Worm (Caenorhabditis elegans) whole organism, mixed stage, embryonic: ENCODE data around the gene gsto-3.

Experiments
- M03D4.4 ChIP-seq: sonication (generic microtip); optimal IDR thresholded peaks from 2 replicates; lab custom pipeline; 2017; ENCODE audit warnings: mild to moderate bottlenecking, missing genetic modification characterization, missing compliant biosample characterization
- bed-3 ChIP-seq: fragments of 200-800 bp; sonication (Bioruptor generic); optimal IDR thresholded peaks from 3 replicates; lab custom pipeline; 2018; ENCODE audit warnings: mild to moderate bottlenecking, missing genetic modification characterization, moderate library complexity, missing compliant biosample characterization
- blmp-1 ChIP-seq: fragments of 150-350 bp; optimal IDR thresholded peaks from 2 replicates; lab custom pipeline; 2014; ENCODE audit warnings: missing biosample characterization, missing genetic modification characterization
- ceh-43 ChIP-seq: fragments of 200-800 bp; sonication (Bioruptor generic); optimal IDR thresholded peaks from 2 replicates; lab custom pipeline; 2018; ENCODE audit warnings: mild to moderate bottlenecking, missing genetic modification characterization, moderate library complexity, missing compliant biosample characterization
- ceh-83 ChIP-seq: fragments of 200-800 bp; sonication (Bioruptor generic); optimal IDR thresholded peaks from 2 replicates; lab custom pipeline; 2018; ENCODE audit warnings: mild to moderate bottlenecking, missing genetic modification characterization, missing compliant biosample characterization
- ces-1 ChIP-seq: fragments of 150-350 bp; optimal IDR thresholded peaks from 2 replicates; lab custom pipeline; 2014; ENCODE audit warnings: missing biosample characterization, missing genetic modification reagents, missing genetic modification characterization
- cnd-1 ChIP-seq: fragments of 200-800 bp; sonication (Bioruptor generic); optimal IDR thresholded peaks from 2 replicates; lab custom pipeline; 2018; ENCODE audit warnings: mild to moderate bottlenecking, missing genetic modification characterization, missing compliant biosample characterization
- elt-1 ChIP-seq: sonication (generic microtip); optimal IDR thresholded peaks from 2 replicates; lab custom pipeline; 2017; ENCODE audit warnings: missing genetic modification characterization, mild to moderate bottlenecking, missing compliant biosample characterization, antibody characterized with exemption, moderate library complexity, borderline replicate concordance; ENCODE audit not compliant: insufficient read depth
- flh-1 ChIP-seq: fragments of 200-800 bp; sonication (Bioruptor generic); optimal IDR thresholded peaks from 2 replicates; lab custom pipeline; 2018; ENCODE audit warnings: mild to moderate bottlenecking, missing genetic modification characterization, moderate library complexity, missing compliant biosample characterization
- ham-2 ChIP-seq: fragments of 200-800 bp; sonication (Bioruptor generic); optimal IDR thresholded peaks from 2 replicates; lab custom pipeline; 2018; ENCODE audit warnings: mild to moderate bottlenecking, missing genetic modification characterization, missing compliant biosample characterization
- hlh-1 ChIP-seq: fragments of 150-350 bp; optimal IDR thresholded peaks from 2 replicates; lab custom pipeline; 2014; ENCODE audit warnings: missing biosample characterization, missing genetic modification reagents, missing genetic modification characterization
- lin-13 ChIP-seq: fragments of 150-350 bp; optimal IDR thresholded peaks from 2 replicates; lab custom pipeline; 2014; ENCODE audit warnings: missing biosample characterization, missing genetic modification characterization
- lin-32 ChIP-seq: fragments of 200-800 bp; sonication (Bioruptor generic); optimal IDR thresholded peaks from 2 replicates; lab custom pipeline; 2018; ENCODE audit warnings: mild to moderate bottlenecking, missing genetic modification characterization, missing compliant biosample characterization
- lsy-2 ChIP-seq: fragments of 150-350 bp; optimal IDR thresholded peaks from 2 replicates; lab custom pipeline; 2014; ENCODE audit warnings: missing biosample characterization, missing genetic modification characterization
- mab-5 ChIP-seq: fragments of 150-350 bp; optimal IDR thresholded peaks from 2 replicates; lab custom pipeline; 2014; ENCODE audit warnings: missing biosample characterization, missing genetic modification characterization
- mep-1 ChIP-seq: fragments of 150-350 bp; optimal IDR thresholded peaks from 2 replicates; lab custom pipeline; 2017; ENCODE audit warnings: missing biosample characterization, missing genetic modification reagents, missing genetic modification characterization, inconsistent platforms
- mls-2 ChIP-seq: sonication (generic microtip); optimal IDR thresholded peaks from 2 replicates; lab custom pipeline; 2016; ENCODE audit warnings: mild to moderate bottlenecking, missing genetic modification characterization, moderate library complexity, missing compliant biosample characterization
- nhr-12 ChIP-seq: fragments of 150-350 bp; optimal IDR thresholded peaks from 2 replicates; lab custom pipeline; 2014; ENCODE audit warnings: missing biosample characterization, missing genetic modification characterization
- nhr-2 ChIP-seq: fragments of 150-350 bp; optimal IDR thresholded peaks from 2 replicates; lab custom pipeline; 2014; ENCODE audit warnings: missing biosample characterization, missing genetic modification characterization
- nhr-237 ChIP-seq: fragments of 150-350 bp; optimal IDR thresholded peaks from 2 replicates; lab custom pipeline; 2014; ENCODE audit warnings: missing biosample characterization, missing genetic modification characterization
- nhr-28 ChIP-seq: fragments of 150-350 bp; optimal IDR thresholded peaks from 2 replicates; lab custom pipeline; 2014; ENCODE audit warnings: missing biosample characterization, missing genetic modification characterization
- nhr-76 ChIP-seq: sonication (generic microtip); optimal IDR thresholded peaks from 2 replicates; lab custom pipeline; 2017; ENCODE audit warnings: missing biosample characterization, missing genetic modification characterization
- snpc-4 ChIP-seq: fragments of 150-350 bp; optimal IDR thresholded peaks from 2 replicates; lab custom pipeline; 2014; ENCODE audit warnings: missing biosample characterization, missing genetic modification characterization
- sptf-1 ChIP-seq: sonication (generic microtip); optimal IDR thresholded peaks from 2 replicates; lab custom pipeline; 2017; ENCODE audit warnings: mild to moderate bottlenecking, missing genetic modification characterization, moderate library complexity, missing compliant biosample characterization
- tbx-8 ChIP-seq: fragments of 200-800 bp; sonication (Bioruptor generic); optimal IDR thresholded peaks from 2 replicates; lab custom pipeline; 2018; ENCODE audit warnings: mild to moderate bottlenecking, missing genetic modification characterization, moderate library complexity, missing compliant biosample characterization
- unc-39 ChIP-seq: fragments of 150-350 bp; optimal IDR thresholded peaks from 2 replicates; lab custom pipeline; 2014; ENCODE audit warnings: missing biosample characterization, missing genetic modification characterization
- unc-62 ChIP-seq: fragments of 150-350 bp; optimal IDR thresholded peaks from 2 replicates; lab custom pipeline; 2014; ENCODE audit warnings: missing biosample characterization, missing genetic modification reagents, missing genetic modification characterization
- zip-8 ChIP-seq: fragments of 150-350 bp; optimal IDR thresholded peaks from 2 replicates; lab custom pipeline; 2014; ENCODE audit warnings: missing biosample characterization, missing genetic modification characterization
- ztf-11 ChIP-seq: fragments of 150-350 bp; optimal IDR thresholded peaks from 2 replicates; lab custom pipeline; 2014; ENCODE audit warnings: missing biosample characterization, missing genetic modification characterization

The gsto-3 gene

ce11 chrIII:381198-381597, at the start of gene gsto-3:
Gene gsto-3 (minus strand): TSS chrIII:381298.
- TF ChIP-seq snpc-4 (tag; lab: Kevin White, UChicago) (no peak), ztf-11 (no peak), zip-8 (no peak), nhr-12 (no peak), elt-1 (tag; lab: Kevin White, UChicago) (no peak), ceh-43 (GFP tag; lab: Kevin White, UChicago) (no peak), ham-2 (GFP tag; lab: Kevin White, UChicago) (no peak), blmp-1 (no peak), hlh-1 (no peak), tbx-8 (no peak), bed-3 (GFP tag; lab: Kevin White, UChicago) (no peak), lsy-2 (tag; lab: Kevin White, UChicago) (no peak)

ce11 chrIII:429038-429437, 47.9 kb upstream of the gsto-3 start, which contains the start of gene cec-8:
Gene cec-8 (plus strand): TSS chrIII:429338.
- no peak for TF ChIP-seq nhr-28 (tag; lab: Kevin White, UChicago)

- TF ChIP-seq ces-1 (GFP tag; lab: Kevin White, UChicago) (no peak), ceh-83 (no peak), nhr-76 (tag; lab: Kevin White, UChicago) (no peak), nhr-12 (no peak), snpc-4 (tag; lab: Kevin White, UChicago) (no peak), lin-13 (tag; lab: Kevin White, UChicago) (no peak), hlh-1 (no peak), mls-2 (tag; lab: Kevin White, UChicago) (no peak), elt-1 (tag; lab: Kevin White, UChicago) (no peak), sptf-1 (tag; lab: Kevin White, UChicago) (no peak), mep-1 (no peak), lsy-2 (tag; lab: Kevin White, UChicago) (no peak), nhr-2 (tag; lab: Kevin White, UChicago) (no peak), M03D4.4 (tag; lab: Kevin White, UChicago) (no peak), bed-3 (GFP tag; lab: Kevin White, UChicago) (no peak), ztf-11 (no peak)
Measured at ce11 chrIII:423875-424274, 42.8 kb upstream of the gsto-3 start.

DNA sequence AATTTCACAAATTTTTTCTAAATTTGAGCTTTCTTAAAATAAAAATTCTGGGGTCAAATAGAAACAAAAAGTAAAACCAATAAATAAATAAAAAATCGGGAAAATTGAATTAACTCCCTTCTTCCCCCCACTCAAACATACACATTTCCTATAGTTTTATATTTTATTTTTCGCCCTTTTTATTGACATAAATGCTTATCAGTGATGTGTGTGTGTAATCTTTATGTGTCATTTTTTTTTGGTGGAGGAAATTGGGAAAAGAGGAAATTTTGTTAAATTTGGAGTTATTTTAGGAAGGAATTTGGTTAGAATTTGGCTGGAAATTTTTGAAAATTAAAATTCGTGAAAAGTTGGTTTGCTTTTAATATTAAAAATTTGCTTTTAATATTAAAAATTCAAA, 41.5 kb upstream of the gsto-3 start:
- TF ChIP-seq tbx-8 (no peak), ceh-43 (GFP tag; lab: Kevin White, UChicago) (no peak), ces-1 (GFP tag; lab: Kevin White, UChicago) (no peak), snpc-4 (tag; lab: Kevin White, UChicago) (no peak), lin-32 (no peak)

- no peak for TF ChIP-seq cnd-1
- no peak for TF ChIP-seq ham-2 (GFP tag; lab: Kevin White, UChicago)
- TF ChIP-seq blmp-1: no peak
- no peak for TF ChIP-seq mep-1
- no peak for TF ChIP-seq nhr-237 (tag; lab: Kevin White, UChicago)
- TF ChIP-seq ceh-43 (GFP tag; lab: Kevin White, UChicago): no peak
- TF ChIP-seq nhr-76 (tag; lab: Kevin White, UChicago): no peak
- TF ChIP-seq nhr-2 (tag; lab: Kevin White, UChicago): no peak
- no peak for TF ChIP-seq lin-13 (tag; lab: Kevin White, UChicago)
Measured at ce11 chrIII:418649-419048, 37.6 kb upstream of the gsto-3 start, which contains the start of gene stim-1. Gene stim-1 (minus strand): TSS chrIII:418749.

- TF ChIP-seq zip-8 (peak; percentile 22), nhr-76 (tag; lab: Kevin White, UChicago) (no peak)
Measured at ce11 chrIII:402168-402813, 21.2 kb upstream of the gsto-3 start, which contains the start of the genes Y55B1BL.1 and Y55B1BL.2. Gene Y55B1BL.1 (plus strand): TSS chrIII:402384. Gene Y55B1BL.2 (plus strand): TSS chrIII:402763.

DNA sequence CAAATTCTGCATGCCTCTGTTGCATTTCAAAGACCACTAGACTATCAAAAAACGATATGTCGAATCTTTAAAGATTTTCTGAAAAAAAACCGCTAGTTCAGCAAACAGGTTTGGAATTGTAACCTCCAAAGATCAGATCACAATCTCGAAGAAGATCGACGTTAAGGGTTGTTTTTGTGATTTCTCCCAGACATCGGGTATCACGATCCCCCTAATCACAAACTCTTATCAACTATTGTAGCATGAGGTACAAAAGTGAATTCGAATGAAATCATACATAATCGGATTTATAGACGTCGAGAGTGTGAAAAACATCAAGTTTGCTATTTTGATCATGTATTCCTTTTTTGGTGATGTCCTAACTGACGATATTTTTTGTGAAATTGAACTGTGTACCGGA, 19.8 kb upstream of the gsto-3 start:
- TF ChIP-seq flh-1 (GFP tag; lab: Kevin White, UChicago): no peak
- TF ChIP-seq sptf-1 (tag; lab: Kevin White, UChicago): no peak
- no peak for TF ChIP-seq mab-5
- TF ChIP-seq unc-39 (tag; lab: Kevin White, UChicago): no peak
- TF ChIP-seq unc-62: no peak
- no peak for TF ChIP-seq ces-1 (GFP tag; lab: Kevin White, UChicago)
- no peak for TF ChIP-seq snpc-4 (tag; lab: Kevin White, UChicago)
- no peak for TF ChIP-seq bed-3 (GFP tag; lab: Kevin White, UChicago)
- no peak for TF ChIP-seq cnd-1
- TF ChIP-seq M03D4.4 (tag; lab: Kevin White, UChicago): no peak
- TF ChIP-seq nhr-12: no peak
- TF ChIP-seq nhr-28 (tag; lab: Kevin White, UChicago): no peak
- no peak for TF ChIP-seq lin-13 (tag; lab: Kevin White, UChicago)
- TF ChIP-seq nhr-237 (tag; lab: Kevin White, UChicago): no peak
- TF ChIP-seq ceh-83: no peak
- TF ChIP-seq nhr-2 (tag; lab: Kevin White, UChicago): no peak
- no peak for TF ChIP-seq lin-32
- TF ChIP-seq nhr-76 (tag; lab: Kevin White, UChicago): no peak
- TF ChIP-seq, all 35 proteins: peak for 0
